Worm (Caenorhabditis elegans) whole organism, L1 larva: ENCODE measurements around the gene F32D8.3.
A peak's percentile ranks its signal among the peaks of the same experiment; 100 is the strongest.

Source experiments
- C34B4.2 ChIP-seq: sonication (generic microtip); optimal IDR thresholded peaks from 2 replicates; lab custom pipeline; 2017; ENCODE audit warnings: mild to moderate bottlenecking, missing genetic modification characterization, missing compliant biosample characterization
- Y116A8C.19 ChIP-seq: sonication (generic microtip); optimal IDR thresholded peaks from 2 replicates; lab custom pipeline; 2016; ENCODE audit warnings: missing compliant biosample characterization, missing genetic modification characterization, borderline replicate concordance
- aha-1 ChIP-seq: fragments of 150-350 bp; optimal IDR thresholded peaks from 2 replicates; lab custom pipeline; 2014; ENCODE audit warnings: missing biosample characterization, missing genetic modification characterization
- alr-1 ChIP-seq: fragments of 200-800 bp; sonication (Bioruptor generic); optimal IDR thresholded peaks from 2 replicates; lab custom pipeline; 2018; ENCODE audit warnings: borderline replicate concordance, mild to moderate bottlenecking, missing genetic modification characterization, missing compliant biosample characterization
- ama-1 ChIP-seq: fragments of 150-350 bp; optimal IDR thresholded peaks from 2 replicates; lab custom pipeline; 2014
- blmp-1 ChIP-seq: fragments of 150-350 bp; optimal IDR thresholded peaks from 2 replicates; lab custom pipeline; 2014; ENCODE audit warnings: missing biosample characterization, missing genetic modification characterization
- ceh-88 ChIP-seq: fragments of 200-800 bp; sonication (Bioruptor generic); IDR thresholded peaks from 2 replicates; pipeline ENCODE4 v1.3.6; 2022; ENCODE audit warnings: missing genetic modification characterization, missing compliant biosample characterization
- dsc-1 ChIP-seq: sonication (generic microtip); optimal IDR thresholded peaks from 2 replicates; lab custom pipeline; 2016; ENCODE audit warnings: mild to moderate bottlenecking, missing genetic modification characterization, missing compliant biosample characterization
- egl-13 ChIP-seq: sonication (generic microtip); optimal IDR thresholded peaks from 2 replicates; lab custom pipeline; 2016; ENCODE audit warnings: missing genotype, missing genetic modification reagents, missing genetic modification characterization, missing compliant biosample characterization
- egl-27 ChIP-seq, 2 experiments: fragments of 150-350 bp in 1 of 2; sonication (generic microtip); optimal IDR thresholded peaks; 3 replicates each; lab custom pipeline; 2017 to 2018; ENCODE audit warnings: missing biosample characterization in 2 of 2, missing genetic modification characterization in 2 of 2, missing genetic modification reagents in 2 of 2
- elt-2 ChIP-seq: sonication (generic microtip); optimal IDR thresholded peaks from 2 replicates; lab custom pipeline; 2016; ENCODE audit warnings: missing genetic modification characterization, mild to moderate bottlenecking, inconsistent platforms, missing compliant biosample characterization, missing genetic modification reagents
- ets-5 ChIP-seq: fragments of 200-800 bp; sonication (Bioruptor generic); IDR thresholded peaks from 2 replicates; pipeline ENCODE4 v1.3.6; 2022; ENCODE audit warnings: missing genetic modification characterization, missing compliant biosample characterization
- fkh-8 ChIP-seq: sonication (generic microtip); optimal IDR thresholded peaks from 2 replicates; lab custom pipeline; 2016; ENCODE audit warnings: mild to moderate bottlenecking, missing genetic modification characterization, missing compliant biosample characterization
- hpl-2 ChIP-seq: fragments of 150-350 bp; optimal IDR thresholded peaks from 2 replicates; lab custom pipeline; 2014; ENCODE audit warnings: missing biosample characterization, missing genetic modification reagents, missing genetic modification characterization
- lin-14 ChIP-seq: fragments of 200-800 bp; sonication (Bioruptor generic); optimal IDR thresholded peaks from 2 replicates; lab custom pipeline; 2018; ENCODE audit warnings: mild to moderate bottlenecking, missing genetic modification characterization, moderate library complexity, missing compliant biosample characterization
- lin-35 ChIP-seq, 2 experiments: fragments of 150-350 bp; optimal IDR thresholded peaks; 2 replicates each; lab custom pipeline; 2014; ENCODE audit warnings: missing biosample characterization in 2 of 2, missing genetic modification characterization in 2 of 2, missing genetic modification reagents in 2 of 2
- lin-39 ChIP-seq: fragments of 150-350 bp; optimal IDR thresholded peaks from 2 replicates; lab custom pipeline; 2014; ENCODE audit warnings: missing biosample characterization, missing genetic modification reagents, missing genetic modification characterization
- mdl-1 ChIP-seq, 2 experiments: fragments of 150-350 bp; optimal IDR thresholded peaks; 2 replicates each; lab custom pipeline; 2014 to 2017; ENCODE audit warnings: missing biosample characterization in 2 of 2, missing genetic modification characterization in 2 of 2, inconsistent platforms in 1 of 2
- mep-1 ChIP-seq: fragments of 150-350 bp; optimal IDR thresholded peaks from 2 replicates; lab custom pipeline; 2014; ENCODE audit warnings: missing biosample characterization, missing genetic modification characterization
- nhr-11 ChIP-seq: fragments of 150-350 bp; optimal IDR thresholded peaks from 2 replicates; lab custom pipeline; 2014; ENCODE audit warnings: missing biosample characterization, missing genetic modification characterization
- nhr-19 ChIP-seq: fragments of 200-800 bp; sonication (Bioruptor generic); conservative IDR thresholded peaks from 2 replicates; pipeline ENCODE4 v1.3.6; 2022; ENCODE audit warnings: missing genetic modification characterization, missing compliant biosample characterization
- nhr-20 ChIP-seq: sonication (generic microtip); optimal IDR thresholded peaks from 2 replicates; lab custom pipeline; 2016; ENCODE audit warnings: mild to moderate bottlenecking, missing genetic modification characterization, missing compliant biosample characterization
- nhr-47 ChIP-seq: sonication (generic microtip); optimal IDR thresholded peaks from 2 replicates; lab custom pipeline; 2016; ENCODE audit warnings: mild to moderate bottlenecking, missing genetic modification characterization, moderate library complexity, missing compliant biosample characterization
- nhr-71 ChIP-seq: sonication (generic microtip); optimal IDR thresholded peaks from 2 replicates; lab custom pipeline; 2016; ENCODE audit warnings: mild to moderate bottlenecking, missing genetic modification characterization, moderate library complexity, missing compliant biosample characterization
- nhr-77 ChIP-seq: fragments of 150-350 bp; optimal IDR thresholded peaks from 2 replicates; lab custom pipeline; 2014; ENCODE audit warnings: missing biosample characterization, missing genetic modification characterization
- nhr-90 ChIP-seq: sonication (generic microtip); optimal IDR thresholded peaks from 2 replicates; lab custom pipeline; 2016; ENCODE audit warnings: mild to moderate bottlenecking, missing genetic modification characterization, missing compliant biosample characterization; ENCODE audit not compliant: poor library complexity
- pax-3 ChIP-seq: fragments of 200-800 bp; sonication (Bioruptor generic); optimal IDR thresholded peaks from 2 replicates; lab custom pipeline; 2018; ENCODE audit warnings: mild to moderate bottlenecking, missing genetic modification characterization, moderate library complexity, missing compliant biosample characterization
- skn-1 ChIP-seq: fragments of 150-350 bp; optimal IDR thresholded peaks from 2 replicates; lab custom pipeline; 2014; ENCODE audit warnings: missing biosample characterization, missing genetic modification characterization
- snu-23 ChIP-seq: sonication (generic microtip); optimal IDR thresholded peaks from 2 replicates; lab custom pipeline; 2016; ENCODE audit warnings: missing genetic modification characterization, missing compliant biosample characterization
- sox-4 ChIP-seq: sonication (generic microtip); optimal IDR thresholded peaks from 2 replicates; lab custom pipeline; 2016; ENCODE audit warnings: missing genetic modification characterization, missing compliant biosample characterization
- unc-62 ChIP-seq: fragments of 150-350 bp; optimal IDR thresholded peaks from 2 replicates; lab custom pipeline; 2014; ENCODE audit warnings: missing biosample characterization, missing genetic modification reagents, missing genetic modification characterization
- zag-1 ChIP-seq: fragments of 150-350 bp; optimal IDR thresholded peaks from 2 replicates; lab custom pipeline; 2014; ENCODE audit warnings: missing biosample characterization, missing genetic modification characterization
- zip-4 ChIP-seq: fragments of 200-800 bp; sonication (Bioruptor generic); optimal IDR thresholded peaks from 2 replicates; lab custom pipeline; 2018; ENCODE audit warnings: mild to moderate bottlenecking, missing genetic modification characterization, moderate library complexity, missing compliant biosample characterization
- ztf-4 ChIP-seq: fragments of 150-350 bp; optimal IDR thresholded peaks from 2 replicates; lab custom pipeline; 2014; ENCODE audit warnings: missing biosample characterization, missing genetic modification characterization

The F32D8.3 gene

DNA sequence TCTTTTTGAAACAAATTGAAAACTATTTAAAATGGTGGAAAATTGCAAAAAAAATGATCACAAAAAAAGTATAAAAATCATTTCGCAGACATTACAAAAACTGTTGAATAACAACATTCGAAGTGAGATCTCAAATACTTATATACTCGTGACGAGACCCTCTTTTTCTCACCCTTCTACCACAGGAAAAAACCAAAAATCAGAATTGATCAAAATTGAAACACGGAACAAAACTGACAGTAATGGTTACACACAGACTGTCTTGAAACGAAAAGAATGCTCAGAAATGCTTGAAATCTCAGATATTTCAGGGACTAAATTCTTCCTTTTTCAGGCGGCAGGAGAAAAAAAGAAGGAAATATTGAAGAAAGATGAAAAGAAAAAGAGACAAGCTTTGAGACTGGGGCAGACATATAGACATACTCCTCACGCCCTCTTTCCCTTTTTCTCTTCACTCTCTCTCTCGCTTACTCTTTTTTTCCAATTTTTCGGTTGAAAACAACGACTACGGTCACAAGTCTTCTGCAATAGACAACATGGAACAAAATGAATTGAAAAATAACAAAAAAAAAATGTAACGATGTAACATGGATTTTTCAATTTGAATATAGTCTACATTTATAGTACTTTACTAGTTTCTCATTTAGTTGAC lies 24.9 kb upstream of the F32D8.3 start (continued):
- TF ChIP-seq egl-27 (tag; optimal IDR thresholded peaks at IDR 0.05; lab: Kevin White, UChicago) (no peak), lin-39 (tag; lab: Kevin White, UChicago) (no peak), C34B4.2 (tag; lab: Kevin White, UChicago) (no peak), blmp-1 (tag; lab: Kevin White, UChicago) (peak; percentile 81), skn-1 (tag; lab: Kevin White, UChicago) (no peak), nhr-20 (peak; percentile 38), snu-23 (GFP tag; lab: Kevin White, UChicago) (peak; percentile 50), lin-14 (GFP tag; lab: Kevin White, UChicago) (peak; percentile 80), Y116A8C.19 (no peak), zip-4 (GFP tag; lab: Kevin White, UChicago) (no peak)

DNA sequence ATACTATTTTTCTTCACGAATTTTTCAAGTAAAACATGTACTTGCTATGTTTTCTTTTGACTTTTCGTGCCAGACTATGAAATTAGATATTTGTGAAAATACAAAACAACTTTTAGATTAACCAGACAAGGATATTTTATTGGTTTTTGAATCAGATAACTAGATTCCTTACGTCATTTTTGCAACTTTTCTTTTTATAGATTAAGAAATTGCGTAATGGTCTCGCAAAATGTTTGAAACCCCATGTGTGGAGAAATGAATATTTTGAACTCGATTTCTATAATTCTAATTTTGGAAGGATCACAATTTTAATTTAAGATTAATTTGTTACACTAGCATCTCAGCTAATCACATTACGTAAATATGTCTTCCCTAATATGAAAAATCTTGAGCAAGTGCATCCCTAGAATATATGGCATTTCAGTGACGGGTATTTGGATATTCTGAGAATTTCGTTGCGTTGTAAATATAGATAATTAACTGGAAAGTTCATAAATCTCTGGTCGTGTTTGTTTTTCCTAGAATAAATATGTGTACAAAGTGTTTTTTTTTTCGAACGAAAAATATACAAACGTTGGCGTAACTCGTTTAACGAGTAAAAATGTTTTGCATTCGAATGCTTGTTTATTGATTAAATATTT lies 24.1 kb upstream of the F32D8.3 start:
- TF ChIP-seq skn-1 (tag; lab: Kevin White, UChicago), result no peak
- peak; percentile 9 for TF ChIP-seq nhr-11 (tag; lab: Kevin White, UChicago)
- TF ChIP-seq nhr-20, result peak; percentile 1
- TF ChIP-seq dsc-1 (tag; lab: Kevin White, UChicago), result peak; percentile 99
- peak; percentile 76 for TF ChIP-seq nhr-47
- TF ChIP-seq sox-4, result peak; percentile 27
- no peak for TF ChIP-seq mdl-1 (tag; optimal IDR thresholded peaks at IDR 0.05; lab: Kevin White, UChicago)
- peak; percentile 81 for TF ChIP-seq fkh-8 (tag; lab: Kevin White, UChicago)
- peak; percentile 40 for TF ChIP-seq lin-14 (GFP tag; lab: Kevin White, UChicago)
- TF ChIP-seq nhr-71 (tag; lab: Kevin White, UChicago), result peak; percentile 71
- no peak for TF ChIP-seq alr-1 (tag; lab: Kevin White, UChicago)
- peak; percentile 70 for TF ChIP-seq egl-13 (tag; lab: Kevin White, UChicago)
- no peak for TF ChIP-seq nhr-77 (tag; lab: Kevin White, UChicago)
- no peak for TF ChIP-seq ceh-88 (GFP tag; lab: Robert Waterston, UW)
- peak; percentile 75 for TF ChIP-seq pax-3 (tag; lab: Kevin White, UChicago)
- no peak for TF ChIP-seq zip-4 (GFP tag; lab: Kevin White, UChicago)
- no peak for TF ChIP-seq ama-1 (lab: Kevin White, UChicago)

DNA sequence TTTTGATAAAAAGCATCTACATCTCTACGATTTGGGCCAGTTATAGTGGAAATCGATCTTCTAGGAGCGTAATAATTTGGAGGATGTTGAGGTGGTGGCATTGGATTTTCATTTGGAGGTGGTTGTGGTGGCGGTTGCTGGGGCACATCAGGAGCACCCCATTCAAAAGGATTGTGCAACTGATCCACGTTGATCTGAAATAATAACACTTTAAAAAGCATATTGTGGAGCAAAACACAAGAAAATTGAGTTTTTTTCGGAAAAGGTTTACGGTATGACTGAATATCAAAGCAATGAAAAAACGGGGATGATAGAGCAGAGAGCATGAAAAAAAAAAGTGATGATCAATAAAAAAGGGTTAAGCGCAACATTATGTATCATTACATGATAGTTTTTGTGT lies 21.0 kb upstream of the F32D8.3 start, which contains the start of gene saeg-1:
TSS of gene saeg-1 (minus strand) at position 101 of the 400 bp plus-strand sequence.
- TF ChIP-seq ets-5 (GFP tag; lab: Robert Waterston, UW), result no peak
- no peak for TF ChIP-seq nhr-90 (tag; lab: Kevin White, UChicago)
- no peak for TF ChIP-seq egl-27 (tag; optimal IDR thresholded peaks at IDR 0.05; lab: Kevin White, UChicago)
- TF ChIP-seq fkh-8 (tag; lab: Kevin White, UChicago), result no peak
- TF ChIP-seq ztf-4 (tag; lab: Kevin White, UChicago), result no peak
- TF ChIP-seq aha-1 (tag; lab: Kevin White, UChicago), result no peak
- TF ChIP-seq ama-1 (lab: Kevin White, UChicago), result no peak
- TF ChIP-seq lin-35 (GFP tag; optimal IDR thresholded peaks at IDR 0.05; lab: Kevin White, UChicago), result no peak
- no peak for TF ChIP-seq nhr-11 (tag; lab: Kevin White, UChicago)
- TF ChIP-seq mep-1 (tag; lab: Kevin White, UChicago), result no peak
- no peak for TF ChIP-seq elt-2 (tag; lab: Kevin White, UChicago)
- TF ChIP-seq unc-62 (GFP tag; lab: Kevin White, UChicago), result no peak
- TF ChIP-seq nhr-19 (GFP tag; lab: Robert Waterston, UW), result no peak
- no peak for TF ChIP-seq hpl-2
- TF ChIP-seq zag-1 (tag; lab: Kevin White, UChicago), result no peak
